Worm (Caenorhabditis elegans) whole organism, mixed stage, embryonic: ENCODE data around the gene T21E8.5.

Experiments used
- elt-1 ChIP-seq: sonication (generic microtip); optimal IDR thresholded peaks from 2 replicates; lab custom pipeline; 2017; ENCODE audit warnings: missing genetic modification characterization, mild to moderate bottlenecking, missing compliant biosample characterization, antibody characterized with exemption, moderate library complexity, borderline replicate concordance; ENCODE audit not compliant: insufficient read depth
- pha-4 ChIP-seq: fragments of 150-350 bp; optimal IDR thresholded peaks from 2 replicates; lab custom pipeline; 2018; ENCODE audit warnings: missing biosample characterization, missing genetic modification reagents, missing genetic modification characterization
- unc-62 ChIP-seq: fragments of 150-350 bp; optimal IDR thresholded peaks from 2 replicates; lab custom pipeline; 2014; ENCODE audit warnings: missing biosample characterization, missing genetic modification reagents, missing genetic modification characterization

DNA sequence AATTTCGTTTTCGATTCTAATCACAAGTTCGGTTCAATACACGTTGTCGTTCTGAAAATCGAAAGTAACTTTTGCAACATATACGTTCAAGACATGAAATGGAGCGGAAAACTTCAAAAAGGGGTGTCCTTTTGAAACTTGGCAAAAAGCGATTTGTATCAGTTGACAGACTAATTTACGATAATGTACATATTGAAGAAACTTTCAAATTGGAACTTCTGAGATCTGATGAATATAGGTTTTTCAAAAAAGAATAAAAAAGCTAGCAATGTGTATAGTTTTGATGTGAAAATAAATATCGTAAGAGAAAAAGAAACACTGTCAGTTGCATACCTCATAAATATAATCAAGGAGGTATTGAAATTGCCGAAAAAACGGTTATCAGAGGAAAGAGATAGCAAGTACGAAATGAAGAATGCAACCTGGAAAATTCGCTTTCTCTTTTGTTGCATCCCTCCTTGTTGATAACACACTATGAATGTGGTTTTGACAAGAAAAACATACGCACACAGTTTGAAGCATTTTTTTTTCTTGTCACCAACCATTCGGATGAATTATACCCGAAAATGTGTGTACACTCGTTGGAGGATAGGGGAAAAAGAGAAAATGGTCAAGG is 43.1 kb downstream of the T21E8.5 start, which contains the start of gene dgn-1:
- TF ChIP-seq unc-62 (GFP tag; lab: Kevin White, UChicago) (no peak), elt-1 (tag; lab: Kevin White, UChicago) (no peak), pha-4 (tag; lab: Kevin White, UChicago) (no peak)
